Worm (Caenorhabditis elegans) whole organism, L4 larva: ENCODE results near the gene lin-36.

Source experiments
- F49E8.2 ChIP-seq: sonication (generic microtip); optimal IDR thresholded peaks from 2 replicates; lab custom pipeline; 2016; ENCODE audit warnings: missing compliant biosample characterization, mild to moderate bottlenecking, missing genetic modification characterization, borderline replicate concordance
- T20F7.1 ChIP-seq: fragments of 200-800 bp; sonication (Bioruptor generic); optimal IDR thresholded peaks from 2 replicates; lab custom pipeline; 2018; ENCODE audit warnings: mild to moderate bottlenecking, missing genetic modification characterization, missing compliant biosample characterization
- ces-1 ChIP-seq: fragments of 150-350 bp; sonication (generic microtip); optimal IDR thresholded peaks from 4 replicates; lab custom pipeline; 2014; ENCODE audit warnings: missing biosample characterization, missing genetic modification reagents, missing genetic modification characterization
- duxl-1 ChIP-seq: sonication (generic microtip); optimal IDR thresholded peaks from 2 replicates; lab custom pipeline; 2016; ENCODE audit warnings: mild to moderate bottlenecking, missing genetic modification characterization, moderate library complexity, missing compliant biosample characterization; ENCODE audit not compliant: poor library complexity
- hlh-30 ChIP-seq: sonication (generic microtip); optimal IDR thresholded peaks from 2 replicates; lab custom pipeline; 2017; ENCODE audit warnings: antibody characterized with exemption, mild to moderate bottlenecking, missing genetic modification characterization, missing compliant biosample characterization; ENCODE audit not compliant: insufficient read depth
- lin-1 ChIP-seq: fragments of 200-800 bp; sonication (Bioruptor generic); IDR thresholded peaks from 2 replicates; pipeline ENCODE4 v1.3.6; 2022; ENCODE audit warnings: missing genetic modification reagents, missing genetic modification characterization, missing compliant biosample characterization
- nhr-237 ChIP-seq: sonication (generic microtip); optimal IDR thresholded peaks from 2 replicates; lab custom pipeline; 2017; ENCODE audit warnings: missing biosample characterization, missing genetic modification characterization
- skn-1 ChIP-seq: fragments of 150-350 bp; optimal IDR thresholded peaks from 2 replicates; lab custom pipeline; 2014; ENCODE audit warnings: missing biosample characterization, missing genetic modification characterization

- TF ChIP-seq hlh-30 (tag; lab: Kevin White, UChicago) (no peak), duxl-1 (tag; lab: Kevin White, UChicago) (no peak), lin-1 (GFP tag; lab: Robert Waterston, UW) (no peak), T20F7.1 (no peak), skn-1 (no peak), F49E8.2 (tag; lab: Kevin White, UChicago) (no peak), nhr-237 (tag; lab: Kevin White, UChicago) (no peak), ces-1 (no peak)
These were observed 41.0 kb downstream of the lin-36 start, which contains the start of gene clp-1 for ce11 chrIII:7979659-7980058.
